Fruit fly (Drosophila melanogaster) whole organism, embryonic: ENCODE results near the gene nAChRalpha3.

Experiments used
- ATbp ChIP-seq: fragments of 200-800 bp; sonication (Bioruptor generic); optimal IDR thresholded peaks from 2 replicates; lab custom pipeline; 2017; ENCODE audit warnings: missing biosample characterization, mild to moderate bottlenecking, missing genetic modification characterization, missing genetic modification reagents
- Asciz ChIP-seq: fragments of 200-800 bp; sonication (Bioruptor generic); optimal IDR thresholded peaks from 2 replicates; lab custom pipeline; 2017; ENCODE audit warnings: missing biosample characterization, mild to moderate bottlenecking, missing genetic modification characterization, missing genetic modification reagents
- BtbVII ChIP-seq: fragments of 200-800 bp; sonication (Bioruptor generic); optimal IDR thresholded peaks from 3 replicates; lab custom pipeline; 2017; ENCODE audit warnings: missing biosample characterization, mild to moderate bottlenecking, missing genetic modification characterization
- CG10321 ChIP-seq: fragments of 200-800 bp; sonication (Bioruptor generic); IDR thresholded peaks from 2 replicates; pipeline ENCODE4 v1.3.6; 2022; ENCODE audit warnings: missing biosample characterization, missing genetic modification characterization
- CG10565 ChIP-seq: fragments of 200-800 bp; sonication (Bioruptor generic); optimal IDR thresholded peaks from 3 replicates; lab custom pipeline; 2016; ENCODE audit warnings: missing biosample characterization, mild to moderate bottlenecking, missing genetic modification characterization
- CG11504 ChIP-seq: fragments of 200-800 bp; sonication (Bioruptor generic); optimal IDR thresholded peaks from 3 replicates; lab custom pipeline; 2019; ENCODE audit warnings: missing biosample characterization, mild to moderate bottlenecking, missing genetic modification characterization, moderate library complexity
- CG12071 ChIP-seq: fragments of 200-800 bp; sonication (Bioruptor generic); optimal IDR thresholded peaks from 3 replicates; lab custom pipeline; 2018; ENCODE audit warnings: missing biosample characterization, mild to moderate bottlenecking, missing genetic modification characterization
- CG12104 ChIP-seq: fragments of 200-800 bp; sonication (Bioruptor generic); optimal IDR thresholded peaks from 3 replicates; lab custom pipeline; 2016; ENCODE audit warnings: missing biosample characterization, missing genetic modification characterization
- CG12219 ChIP-seq: fragments of 200-800 bp; sonication (Bioruptor generic); optimal IDR thresholded peaks from 3 replicates; lab custom pipeline; 2018; ENCODE audit warnings: missing biosample characterization, mild to moderate bottlenecking, missing genetic modification characterization
- CG1233 ChIP-seq: fragments of 200-800 bp; sonication (Bioruptor generic); optimal IDR thresholded peaks from 4 replicates; lab custom pipeline; 2018; ENCODE audit warnings: missing biosample characterization, mild to moderate bottlenecking, missing genetic modification characterization
- CG13287 ChIP-seq: fragments of 200-800 bp; sonication (Bioruptor generic); IDR thresholded peaks from 2 replicates; pipeline ENCODE4 v1.3.6; 2022; ENCODE audit warnings: missing biosample characterization, missing genetic modification characterization; ENCODE audit not compliant: partially characterized antibody
- CG14965 ChIP-seq: fragments of 200-800 bp; sonication (Bioruptor generic); optimal IDR thresholded peaks from 2 replicates; lab custom pipeline; 2016; ENCODE audit warnings: missing biosample characterization, missing genetic modification characterization, borderline replicate concordance
- CG15479 ChIP-seq: fragments of 200-800 bp; sonication (Bioruptor generic); optimal IDR thresholded peaks from 3 replicates; lab custom pipeline; 2019; ENCODE audit warnings: missing biosample characterization, mild to moderate bottlenecking, missing genetic modification characterization, moderate library complexity
- CG1602 ChIP-seq: fragments of 200-800 bp; sonication (Bioruptor generic); optimal IDR thresholded peaks from 3 replicates; lab custom pipeline; 2016; ENCODE audit warnings: missing biosample characterization, missing genetic modification characterization
- CG16779 ChIP-seq: fragments of 200-800 bp; sonication (Bioruptor generic); IDR thresholded peaks from 2 replicates; pipeline ENCODE4 v1.3.6; 2022; ENCODE audit warnings: missing biosample characterization, missing genetic modification characterization
- CG16813 ChIP-seq: fragments of 200-800 bp; sonication (Bioruptor generic); IDR thresholded peaks from 3 replicates; pipeline ENCODE4 v1.3.6; 2022; ENCODE audit warnings: missing biosample characterization, missing genetic modification characterization; ENCODE audit not compliant: partially characterized antibody
- CG42726 ChIP-seq: fragments of 200-800 bp; sonication (Bioruptor generic); IDR thresholded peaks from 2 replicates; pipeline ENCODE4 v1.3.6; 2022; ENCODE audit warnings: missing biosample characterization, missing genetic modification characterization; ENCODE audit not compliant: partially characterized antibody
- CG6689 ChIP-seq: fragments of 200-800 bp; sonication (Bioruptor generic); IDR thresholded peaks from 2 replicates; pipeline ENCODE4 v1.3.6; 2022; ENCODE audit warnings: missing biosample characterization, missing genetic modification characterization
- CG7357 ChIP-seq: fragments of 200-800 bp; sonication (Bioruptor generic); IDR thresholded peaks from 3 replicates; pipeline ENCODE4 v1.3.6; 2022; ENCODE audit warnings: missing biosample characterization, missing genetic modification characterization
- CG8290 ChIP-seq, 3 experiments: fragments of 200-800 bp; sonication (Bioruptor generic); optimal IDR thresholded peaks; 2 replicates each; lab custom pipeline; 2016 to 2019; ENCODE audit warnings: missing biosample characterization in 3 of 3, missing genetic modification characterization in 3 of 3, mild to moderate bottlenecking in 2 of 3, moderate library complexity in 1 of 3
- CG9727 ChIP-seq: fragments of 200-800 bp; sonication (Bioruptor generic); optimal IDR thresholded peaks from 3 replicates; lab custom pipeline; 2017; ENCODE audit warnings: missing biosample characterization, mild to moderate bottlenecking, missing genetic modification characterization
- CHES-1-like ChIP-seq: fragments of 200-800 bp; sonication (Bioruptor generic); optimal IDR thresholded peaks from 2 replicates; lab custom pipeline; 2016; ENCODE audit warnings: missing biosample characterization, missing genetic modification characterization
- Elba2 ChIP-seq: fragments of 200-800 bp; sonication (Bioruptor generic); optimal IDR thresholded peaks from 3 replicates; lab custom pipeline; 2016; ENCODE audit warnings: missing biosample characterization, missing genetic modification characterization
- HHEX ChIP-seq: fragments of 200-800 bp; sonication (Bioruptor generic); optimal IDR thresholded peaks from 3 replicates; lab custom pipeline; 2017; ENCODE audit warnings: missing biosample characterization, mild to moderate bottlenecking, missing genetic modification characterization, missing genetic modification reagents
- Jarid2 ChIP-seq: fragments of 200-800 bp; sonication (Bioruptor generic); optimal IDR thresholded peaks from 3 replicates; lab custom pipeline; 2017; ENCODE audit warnings: mild to moderate bottlenecking, missing biosample characterization, missing genetic modification reagents, missing genetic modification characterization
- Neu2 ChIP-seq: fragments of 200-800 bp; sonication (Bioruptor generic); optimal IDR thresholded peaks from 3 replicates; lab custom pipeline; 2016; ENCODE audit warnings: missing biosample characterization, missing genetic modification characterization, borderline replicate concordance
- Sry-β ChIP-seq: fragments of 200-800 bp; sonication (Bioruptor generic); optimal IDR thresholded peaks from 2 replicates; lab custom pipeline; 2018; ENCODE audit warnings: missing biosample characterization, mild to moderate bottlenecking, missing genetic modification characterization, moderate library complexity
- caup ChIP-seq: fragments of 200-800 bp; sonication (Bioruptor generic); optimal IDR thresholded peaks from 3 replicates; lab custom pipeline; 2017; ENCODE audit warnings: missing biosample characterization, mild to moderate bottlenecking, missing genetic modification characterization, moderate library complexity; ENCODE audit not compliant: severe bottlenecking
- gfzf ChIP-seq: fragments of 200-800 bp; sonication (Bioruptor generic); optimal IDR thresholded peaks from 2 replicates; lab custom pipeline; 2016; ENCODE audit warnings: missing biosample characterization, mild to moderate bottlenecking, missing genetic modification characterization, moderate library complexity
- her ChIP-seq: fragments of 200-800 bp; sonication (Bioruptor generic); optimal IDR thresholded peaks from 2 replicates; lab custom pipeline; 2016; ENCODE audit warnings: missing biosample characterization, missing genetic modification characterization
- insv ChIP-seq, 2 experiments: fragments of 200-800 bp; sonication (Bioruptor generic); optimal IDR thresholded peaks; 3 replicates each; lab custom pipeline; 2016 to 2018; ENCODE audit warnings: missing biosample characterization in 2 of 2, missing genetic modification characterization in 2 of 2
- jumu ChIP-seq: fragments of 200-800 bp; sonication (Bioruptor generic); optimal IDR thresholded peaks from 3 replicates; lab custom pipeline; 2016; ENCODE audit warnings: missing biosample characterization, missing genetic modification characterization
- lab ChIP-seq: fragments of 200-800 bp; sonication (Bioruptor generic); optimal IDR thresholded peaks from 3 replicates; lab custom pipeline; 2017; ENCODE audit warnings: missing biosample characterization, missing genetic modification characterization, mild to moderate bottlenecking, moderate library complexity, missing genetic modification reagents
- nau ChIP-seq: fragments of 200-800 bp; sonication (Bioruptor generic); optimal IDR thresholded peaks from 3 replicates; lab custom pipeline; 2017; ENCODE audit warnings: missing biosample characterization, mild to moderate bottlenecking, missing genetic modification characterization, missing genetic modification reagents
- nom ChIP-seq: fragments of 200-800 bp; sonication (Bioruptor generic); optimal IDR thresholded peaks from 2 replicates; lab custom pipeline; 2017; ENCODE audit warnings: missing biosample characterization, missing genetic modification characterization, mild to moderate bottlenecking, moderate library complexity, missing genetic modification reagents
- psq ChIP-seq: fragments of 200-800 bp; sonication (Bioruptor generic); optimal IDR thresholded peaks from 2 replicates; lab custom pipeline; 2017; ENCODE audit warnings: missing biosample characterization, missing genetic modification characterization
- schlank ChIP-seq: fragments of 200-800 bp; sonication (Bioruptor generic); optimal IDR thresholded peaks from 2 replicates; lab custom pipeline; 2018; ENCODE audit warnings: missing biosample characterization, mild to moderate bottlenecking, missing genetic modification characterization
- sima ChIP-seq: fragments of 200-800 bp; sonication (Bioruptor generic); optimal IDR thresholded peaks from 2 replicates; lab custom pipeline; 2016; ENCODE audit warnings: missing biosample characterization, missing genetic modification characterization
- sqz ChIP-seq: fragments of 200-800 bp; sonication (Bioruptor generic); optimal IDR thresholded peaks from 3 replicates; lab custom pipeline; 2018; ENCODE audit warnings: missing biosample characterization, mild to moderate bottlenecking, missing genetic modification characterization
- stwl ChIP-seq: fragments of 200-800 bp; sonication (Bioruptor generic); optimal IDR thresholded peaks from 3 replicates; lab custom pipeline; 2018; ENCODE audit warnings: missing biosample characterization, mild to moderate bottlenecking, missing genetic modification characterization, moderate library complexity
- toy ChIP-seq: fragments of 200-800 bp; sonication (Bioruptor generic); IDR thresholded peaks from 2 replicates; pipeline ENCODE4 v1.3.6; 2022; ENCODE audit warnings: missing biosample characterization, missing genetic modification characterization
- zen ChIP-seq: fragments of 200-800 bp; sonication (Bioruptor generic); optimal IDR thresholded peaks from 3 replicates; lab custom pipeline; 2018; ENCODE audit warnings: missing biosample characterization, mild to moderate bottlenecking, missing genetic modification characterization, moderate library complexity

nAChRalpha3 gene

dm6 chrX:8233167-8233566 lies 133.8 kb downstream of the nAChRalpha3 start (continued):
- TF ChIP-seq CG42726 (GFP tag; lab: Robert Waterston, UW) (no peak), toy (GFP tag; lab: Robert Waterston, UW) (no peak), lab (peak; percentile 74), psq (GFP tag; lab: Kevin White, UChicago) (no peak), CG1602 (no peak), CG13287 (GFP tag; lab: Robert Waterston, UW) (no peak)
- TF ChIP-seq, all 482 proteins: peak for 96

- peak; percentile 14 for TF ChIP-seq Elba2 (GFP tag; lab: Kevin White, UChicago)
- TF ChIP-seq CG16813 (GFP tag; lab: Robert Waterston, UW): 0 out of 3 replicates have a peak, but pooled peaks have one; percentile 21
- peak; percentile 91 for TF ChIP-seq stwl (tag; lab: Kevin White, UChicago)
- TF ChIP-seq sqz (GFP tag; lab: Kevin White, UChicago): peak; percentile 20
- TF ChIP-seq BtbVII (GFP tag; lab: Kevin White, UChicago): no peak
- peak; percentile 56 for TF ChIP-seq nom
- peak; percentile 12 for TF ChIP-seq ATbp
- TF ChIP-seq CG10321 (GFP tag; lab: Robert Waterston, UW): no peak
Measured at dm6 chrX:8231241-8232028, 135.5 kb downstream of the nAChRalpha3 start.

dm6 chrX:8229918-8230699 lies 136.9 kb downstream of the nAChRalpha3 start:
- TF ChIP-seq CG6689: 0 out of 2 replicates have a peak, but pooled peaks have one; percentile 39
- peak; percentile 31 for TF ChIP-seq CG8290 (GFP tag; optimal IDR thresholded peaks at IDR 0.05; lab: Kevin White, UChicago)
- peak; percentile 53 to 65 for TF ChIP-seq CG8290 (tag; optimal IDR thresholded peaks at IDR 0.05; lab: Kevin White, UChicago)
- no peak for TF ChIP-seq Neu2 (GFP tag; lab: Kevin White, UChicago)
- TF ChIP-seq Asciz (GFP tag; lab: Kevin White, UChicago): peak; percentile 85
- peak; percentile 79 for TF ChIP-seq CG9727 (GFP tag; lab: Kevin White, UChicago)
- TF ChIP-seq CG12219 (GFP tag; lab: Kevin White, UChicago): peak; percentile 49
- TF ChIP-seq nau (GFP tag; lab: Kevin White, UChicago): peak; percentile 71
- no peak for TF ChIP-seq gfzf (GFP tag; lab: Kevin White, UChicago)
- TF ChIP-seq sima (GFP tag; lab: Kevin White, UChicago): no peak
- peak; percentile 55 for TF ChIP-seq caup (GFP tag; lab: Kevin White, UChicago)
- no peak for TF ChIP-seq CG13287 (GFP tag; lab: Robert Waterston, UW)
- peak; percentile 24 for TF ChIP-seq CHES-1-like (GFP tag; lab: Kevin White, UChicago)
- peak; percentile 35 for TF ChIP-seq schlank (tag; lab: Kevin White, UChicago)
- TF ChIP-seq zen (tag; lab: Kevin White, UChicago): peak; percentile 4
- TF ChIP-seq CG11504 (tag; lab: Kevin White, UChicago): peak; percentile 34
- peak; percentile 68 for TF ChIP-seq HHEX (GFP tag; lab: Kevin White, UChicago)
- peak; percentile 35 for TF ChIP-seq Sry-β (GFP tag; lab: Kevin White, UChicago)
- TF ChIP-seq CG7357 (GFP tag; lab: Robert Waterston, UW): no peak
- TF ChIP-seq jumu: peak; percentile 46
- peak; percentile 41 for TF ChIP-seq CG12104 (GFP tag; lab: Kevin White, UChicago)
- peak; percentile 36 for TF ChIP-seq CG14965 (GFP tag; lab: Kevin White, UChicago)
- TF ChIP-seq Jarid2 (GFP tag; lab: Kevin White, UChicago): peak; percentile 32
- TF ChIP-seq CG1233 (GFP tag; lab: Kevin White, UChicago): peak; percentile 72
- TF ChIP-seq her (GFP tag; lab: Kevin White, UChicago): peak; percentile 27
- TF ChIP-seq CG10565: no peak
- peak; percentile 83 for TF ChIP-seq CG12071
- peak in 1 of 2 experiments; percentile 12 for TF ChIP-seq insv (GFP tag; optimal IDR thresholded peaks at IDR 0.05; lab: Kevin White, UChicago)
- no peak for TF ChIP-seq CG16779 (GFP tag; lab: Robert Waterston, UW)
- peak; percentile 24 for TF ChIP-seq CG15479 (GFP tag; lab: Kevin White, UChicago)
